Worm (Caenorhabditis elegans): ENCODE measurements around the gene str-227.

ce11 chrV:3555986-3556385 lies 38.0 kb downstream of the str-227 start, which contains the start of gene grl-30:
- TF ChIP-seq nhr-23 (tag; optimal IDR thresholded peaks at IDR 0.05) (no peak), ceh-82 (tag; optimal IDR thresholded peaks at IDR 0.05) (no peak), ztf-11 (tag; optimal IDR thresholded peaks at IDR 0.05) (no peak), elt-2 (tag; optimal IDR thresholded peaks at IDR 0.05) (no peak), tbx-2 (tag; optimal IDR thresholded peaks at IDR 0.05) (no peak), elt-3 (tag; optimal IDR thresholded peaks at IDR 0.05) (no peak), nhr-11 (tag; optimal IDR thresholded peaks at IDR 0.05) (no peak), nhr-28 (tag; optimal IDR thresholded peaks at IDR 0.05) (no peak)

Data from whole organism, L3 larva.